Fruit fly (Drosophila melanogaster) whole organism, embryonic: Measurements from ENCODE around the gene schlank.

Experiments
- Awh ChIP-seq: fragments of 200-800 bp; sonication (Bioruptor generic); IDR thresholded peaks from 2 replicates; pipeline ENCODE4, ENCODE4 v1.3.6; 2022; ENCODE audit warnings: missing biosample characterization, missing genetic modification characterization
- C15 ChIP-seq: fragments of 200-800 bp; sonication (Bioruptor generic); IDR thresholded peaks from 3 replicates; pipeline ENCODE4 v1.3.6; 2022; ENCODE audit warnings: missing biosample characterization, missing genetic modification characterization
- CG10209 ChIP-seq: fragments of 200-800 bp; sonication (Bioruptor generic); optimal IDR thresholded peaks from 3 replicates; lab custom pipeline; 2017; ENCODE audit warnings: missing biosample characterization, mild to moderate bottlenecking, missing genetic modification characterization, missing genetic modification reagents
- CG12391 ChIP-seq: fragments of 200-800 bp; sonication (Bioruptor generic); optimal IDR thresholded peaks from 3 replicates; lab custom pipeline; 2018; ENCODE audit warnings: missing biosample characterization, mild to moderate bottlenecking, missing genetic modification characterization, moderate library complexity
- CG12744 ChIP-seq: fragments of 200-800 bp; sonication (Bioruptor generic); optimal IDR thresholded peaks from 2 replicates; lab custom pipeline; 2016; ENCODE audit warnings: missing biosample characterization, missing genetic modification characterization
- CG13624 ChIP-seq: fragments of 200-800 bp; sonication (Bioruptor generic); optimal IDR thresholded peaks from 2 replicates; lab custom pipeline; 2016; ENCODE audit warnings: missing biosample characterization, missing genetic modification characterization
- CG1602 ChIP-seq: fragments of 200-800 bp; sonication (Bioruptor generic); optimal IDR thresholded peaks from 3 replicates; lab custom pipeline; 2016; ENCODE audit warnings: missing biosample characterization, missing genetic modification characterization
- CG17361 ChIP-seq: fragments of 200-800 bp; sonication (Bioruptor generic); IDR thresholded peaks from 3 replicates; pipeline ENCODE4 v1.3.6; 2022; ENCODE audit warnings: missing biosample characterization, missing genetic modification characterization
- CG17612 ChIP-seq: fragments of 200-800 bp; sonication (Bioruptor generic); IDR thresholded peaks from 2 replicates; pipeline ENCODE4 v1.3.6; 2022; ENCODE audit warnings: missing biosample characterization, missing genetic modification characterization
- CG18619 ChIP-seq: fragments of 200-800 bp; sonication (Bioruptor generic); optimal IDR thresholded peaks from 3 replicates; lab custom pipeline; 2017; ENCODE audit warnings: missing biosample characterization, mild to moderate bottlenecking, missing genetic modification characterization
- CG30020 ChIP-seq: fragments of 200-800 bp; optimal IDR thresholded peaks from 2 replicates; lab custom pipeline; 2019; ENCODE audit warnings: missing biosample characterization, mild to moderate bottlenecking, missing genetic modification characterization, moderate library complexity
- CG31441 ChIP-seq: fragments of 200-800 bp; sonication (Bioruptor generic); IDR thresholded peaks from 2 replicates; pipeline ENCODE4 v1.3.6; 2022; ENCODE audit warnings: missing biosample characterization, missing genetic modification characterization
- CG34422 ChIP-seq: fragments of 200-800 bp; sonication (Bioruptor generic); IDR thresholded peaks from 3 replicates; pipeline ENCODE4 v1.3.6; 2022; ENCODE audit warnings: missing biosample characterization, missing genetic modification characterization
- CG4730 ChIP-seq: fragments of 200-800 bp; sonication (Bioruptor generic); IDR thresholded peaks from 2 replicates; pipeline ENCODE4 v1.3.6; 2022; ENCODE audit warnings: missing biosample characterization, missing genetic modification characterization
- CG6175 ChIP-seq: fragments of 200-800 bp; sonication (Bioruptor generic); IDR thresholded peaks from 3 replicates; pipeline ENCODE4 v1.3.6; 2022; ENCODE audit warnings: missing biosample characterization, missing genetic modification characterization
- CG6272 ChIP-seq: fragments of 200-800 bp; sonication (Bioruptor generic); IDR thresholded peaks from 2 replicates; pipeline ENCODE4 v1.3.6; 2022; ENCODE audit warnings: missing biosample characterization, missing genetic modification characterization
- CG9727 ChIP-seq: fragments of 200-800 bp; sonication (Bioruptor generic); optimal IDR thresholded peaks from 3 replicates; lab custom pipeline; 2017; ENCODE audit warnings: missing biosample characterization, mild to moderate bottlenecking, missing genetic modification characterization
- Deaf1 ChIP-seq: fragments of 200-800 bp; optimal IDR thresholded peaks from 3 replicates; lab custom pipeline; 2019; ENCODE audit warnings: missing biosample characterization, mild to moderate bottlenecking, missing genetic modification characterization, moderate library complexity
- Dref ChIP-seq: fragments of 200-800 bp; sonication (Bioruptor generic); IDR thresholded peaks from 2 replicates; pipeline ENCODE4 v1.3.6; 2022; ENCODE audit warnings: missing biosample characterization, missing genetic modification characterization
- Jarid2 ChIP-seq: fragments of 200-800 bp; sonication (Bioruptor generic); optimal IDR thresholded peaks from 3 replicates; lab custom pipeline; 2017; ENCODE audit warnings: mild to moderate bottlenecking, missing biosample characterization, missing genetic modification reagents, missing genetic modification characterization
- Med ChIP-seq: fragments of 200-800 bp; sonication (Bioruptor generic); peaks from one replicate; lab custom pipeline; 2016; ENCODE audit warnings: missing biosample characterization, missing genetic modification characterization, mild to moderate bottlenecking, inconsistent platforms, moderate library complexity
- Pdp1 ChIP-seq, 2 experiments: fragments of 200-800 bp; sonication (Bioruptor generic); optimal IDR thresholded peaks; 3 replicates each; lab custom pipeline; 2016; ENCODE audit warnings: missing biosample characterization in 2 of 2, missing genetic modification characterization in 2 of 2, mild to moderate bottlenecking in 1 of 2, moderate library complexity in 1 of 2
- Sry-δ ChIP-seq: fragments of 200-800 bp; sonication (Bioruptor generic); optimal IDR thresholded peaks from 2 replicates; lab custom pipeline; 2016; ENCODE audit warnings: missing biosample characterization, missing genetic modification characterization
- Trl ChIP-seq, 3 experiments: fragments of >200 bp in 2 of 3; fragments of 200-800 bp in 1 of 3; sonication (Bioruptor generic) in 1 of 3; optimal IDR thresholded peaks; 2 replicates in 1 of 3; 3 replicates in 2 of 3; lab custom pipeline; 2016 to 2017; ENCODE audit warnings: missing biosample characterization in 1 of 3, missing genetic modification characterization in 1 of 3
- Xrp1 ChIP-seq: fragments of 200-800 bp; sonication (Bioruptor generic); IDR thresholded peaks from 2 replicates; pipeline ENCODE4 v1.3.6; 2022; ENCODE audit warnings: missing biosample characterization, missing genetic modification characterization
- aop ChIP-seq: fragments of 200-800 bp; sonication (Bioruptor generic); IDR thresholded peaks from 2 replicates; pipeline ENCODE4 v1.3.6; 2022; ENCODE audit warnings: missing biosample characterization, missing genetic modification characterization
- cg ChIP-seq: fragments of 200-800 bp; sonication (Bioruptor generic); optimal IDR thresholded peaks from 3 replicates; lab custom pipeline; 2019; ENCODE audit warnings: missing biosample characterization, mild to moderate bottlenecking, missing genetic modification characterization, moderate library complexity
- chn ChIP-seq: fragments of 200-800 bp; sonication (Bioruptor generic); optimal IDR thresholded peaks from 2 replicates; lab custom pipeline; 2016; ENCODE audit warnings: missing biosample characterization, missing genetic modification characterization
- en ChIP-seq: fragments of 200-800 bp; sonication (Bioruptor generic); optimal IDR thresholded peaks from 2 replicates; lab custom pipeline; 2016; ENCODE audit warnings: missing biosample characterization, missing genetic modification characterization
- fd102C ChIP-seq: fragments of 200-800 bp; sonication (Bioruptor generic); optimal IDR thresholded peaks from 2 replicates; lab custom pipeline; 2018; ENCODE audit warnings: missing biosample characterization, mild to moderate bottlenecking, missing genetic modification characterization, moderate library complexity
- gro ChIP-seq: fragments of 200-800 bp; sonication (Bioruptor generic); optimal IDR thresholded peaks from 2 replicates; lab custom pipeline; 2016; ENCODE audit warnings: missing biosample characterization, missing genetic modification characterization
- gsb-n ChIP-seq: fragments of 200-800 bp; sonication (Bioruptor generic); optimal IDR thresholded peaks from 3 replicates; lab custom pipeline; 2018; ENCODE audit warnings: missing biosample characterization, mild to moderate bottlenecking, missing genetic modification characterization
- ham ChIP-seq: fragments of 200-800 bp; sonication (Bioruptor generic); IDR thresholded peaks from 2 replicates; pipeline ENCODE4 v1.3.6; 2022; ENCODE audit warnings: missing biosample characterization, missing genetic modification characterization
- inv ChIP-seq: fragments of 200-800 bp; sonication (Bioruptor generic); IDR thresholded peaks from 2 replicates; pipeline ENCODE4 v1.3.6; 2022; ENCODE audit warnings: missing biosample characterization, missing genetic modification characterization; ENCODE audit not compliant: partially characterized antibody
- lab ChIP-seq: fragments of 200-800 bp; sonication (Bioruptor generic); optimal IDR thresholded peaks from 3 replicates; lab custom pipeline; 2017; ENCODE audit warnings: missing biosample characterization, missing genetic modification characterization, mild to moderate bottlenecking, moderate library complexity, missing genetic modification reagents
- lbe ChIP-seq: fragments of 200-800 bp; sonication (Bioruptor generic); optimal IDR thresholded peaks from 2 replicates; lab custom pipeline; 2016; ENCODE audit warnings: missing biosample characterization, mild to moderate bottlenecking, missing genetic modification characterization
- nerfin-1 ChIP-seq: fragments of 200-800 bp; sonication (Bioruptor generic); optimal IDR thresholded peaks from 3 replicates; lab custom pipeline; 2019; ENCODE audit warnings: missing biosample characterization, mild to moderate bottlenecking, missing genetic modification characterization, moderate library complexity
- nom ChIP-seq: fragments of 200-800 bp; sonication (Bioruptor generic); optimal IDR thresholded peaks from 2 replicates; lab custom pipeline; 2017; ENCODE audit warnings: missing biosample characterization, missing genetic modification characterization, mild to moderate bottlenecking, moderate library complexity, missing genetic modification reagents
- pho ChIP-seq: fragments of 200-800 bp; sonication (Bioruptor generic); optimal IDR thresholded peaks from 2 replicates; lab custom pipeline; 2016; ENCODE audit warnings: missing biosample characterization, missing genetic modification characterization
- pros ChIP-seq: fragments of 200-800 bp; sonication (Bioruptor generic); optimal IDR thresholded peaks from 3 replicates; lab custom pipeline; 2019; ENCODE audit warnings: missing biosample characterization, mild to moderate bottlenecking, missing genetic modification characterization, moderate library complexity
- repo ChIP-seq: fragments of 200-800 bp; sonication (Bioruptor generic); optimal IDR thresholded peaks from 2 replicates; lab custom pipeline; 2016; ENCODE audit warnings: missing biosample characterization, missing genetic modification characterization
- salm ChIP-seq: fragments of 200-800 bp; sonication (Bioruptor generic); optimal IDR thresholded peaks from 2 replicates; lab custom pipeline; 2018; ENCODE audit warnings: missing biosample characterization, mild to moderate bottlenecking, missing genetic modification characterization
- sens ChIP-seq: fragments of 200-800 bp; sonication (Bioruptor generic); peaks from one replicate; lab custom pipeline; 2016; ENCODE audit warnings: missing biosample characterization, missing genetic modification characterization
- tll ChIP-seq, 2 experiments: fragments of 200-800 bp in 1 of 2; fragments of >200 bp in 1 of 2; sonication (Bioruptor generic) in 1 of 2; optimal IDR thresholded peaks; 2 replicates each; lab custom pipeline; 2017 to 2019; ENCODE audit warnings: missing biosample characterization in 2 of 2, missing genetic modification characterization in 2 of 2, mild to moderate bottlenecking in 1 of 2, moderate library complexity in 1 of 2
- vvl ChIP-seq: fragments of 200-800 bp; sonication (Bioruptor generic); IDR thresholded peaks from 2 replicates; pipeline ENCODE4 v1.3.6; 2022; ENCODE audit warnings: missing biosample characterization, missing genetic modification characterization
- zen ChIP-seq: fragments of 200-800 bp; sonication (Bioruptor generic); optimal IDR thresholded peaks from 3 replicates; lab custom pipeline; 2018; ENCODE audit warnings: missing biosample characterization, mild to moderate bottlenecking, missing genetic modification characterization, moderate library complexity

The schlank gene

DNA sequence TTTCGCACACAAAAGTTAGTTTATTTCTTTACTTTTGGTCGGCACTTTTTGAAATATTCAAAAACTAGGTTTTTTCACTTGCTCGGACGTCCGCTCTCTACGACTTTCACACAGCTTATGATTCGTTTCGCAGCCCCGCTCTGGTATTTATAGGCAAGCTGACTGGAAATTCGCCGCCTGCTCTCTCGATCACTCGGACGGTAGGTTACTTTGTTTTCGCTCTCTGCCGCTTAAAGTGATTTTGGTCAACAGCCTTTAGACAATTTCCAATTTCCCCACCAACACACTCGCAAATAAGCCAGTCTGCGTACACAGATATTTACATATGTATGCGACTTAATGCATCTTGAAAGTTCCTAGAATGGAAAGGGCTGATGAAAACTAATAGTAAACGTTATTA, 16.4 kb upstream of the schlank start, which contains the start of gene CG11700:
CG11700 (minus strand) TSS at position 106 of the 400 bp plus-strand sequence.
- TF ChIP-seq Deaf1 (tag; lab: Kevin White, UChicago) (peak; percentile 4), Dref (no peak), CG4730 (GFP tag; lab: Robert Waterston, UW) (no peak), nom (GFP tag; lab: Kevin White, UChicago) (peak; percentile 50), chn (no peak), CG12744 (GFP tag; lab: Kevin White, UChicago) (no peak), CG1602 (GFP tag; lab: Kevin White, UChicago) (no peak), repo (GFP tag; lab: Kevin White, UChicago) (no peak), vvl (GFP tag; lab: Robert Waterston, UW) (0 out of 2 replicates have a peak, but pooled peaks have one; percentile 13), gsb-n (tag; lab: Kevin White, UChicago) (peak; percentile 54), CG12391 (no peak), cg (GFP tag; lab: Kevin White, UChicago) (peak; percentile 55), Med (GFP tag; lab: Kevin White, UChicago) (peak; percentile 15), CG6272 (GFP tag; lab: Robert Waterston, UW) (no peak), Jarid2 (GFP tag; lab: Kevin White, UChicago) (peak; percentile 2), C15 (GFP tag; lab: Robert Waterston, UW) (no peak), Trl (optimal IDR thresholded peaks at IDR 0.05; lab: Kevin White, UChicago) (peak in 1 of 2 experiments; percentile 28), Trl (GFP tag; optimal IDR thresholded peaks at IDR 0.05; lab: Kevin White, UChicago) (no peak), CG17361 (GFP tag; lab: Robert Waterston, UW) (no peak), CG17612 (no peak), nerfin-1 (no peak), aop (GFP tag; lab: Robert Waterston, UW) (0 out of 2 replicates have a peak, but pooled peaks have one; percentile 16)

DNA sequence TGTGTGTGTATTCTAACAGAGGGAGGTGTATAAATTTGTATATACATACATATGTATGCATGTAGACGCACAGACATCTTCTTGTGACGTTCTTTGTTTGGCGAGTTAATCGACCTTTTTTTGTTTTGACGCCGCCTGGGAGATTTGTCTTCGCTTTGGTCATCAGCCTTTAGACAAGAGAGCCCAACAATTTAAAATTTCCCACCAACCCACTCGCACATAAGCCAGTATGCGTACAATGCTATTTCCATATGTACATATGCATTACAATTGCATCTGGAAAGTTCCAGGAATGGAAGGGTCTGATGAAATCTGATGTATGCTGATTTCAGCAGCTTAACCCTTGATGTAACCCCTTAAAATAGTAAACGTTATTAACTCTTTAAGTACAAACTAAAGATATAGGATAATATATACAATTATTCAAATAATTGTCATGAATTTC, 12.6 kb upstream of the schlank start, which contains the start of gene Ubi-p5E:
Ubi-p5E (minus strand) TSS at position 19 of the 445 bp plus-strand sequence.
- TF ChIP-seq CG31441 (GFP tag; lab: Robert Waterston, UW) (0 out of 2 replicates have a peak, but pooled peaks have one; percentile 0), Med (GFP tag; lab: Kevin White, UChicago) (peak; percentile 18), en (no peak), fd102C (no peak), CG13624 (GFP tag; lab: Kevin White, UChicago) (peak; percentile 16), lbe (GFP tag; lab: Kevin White, UChicago) (peak; percentile 51), CG6175 (GFP tag; lab: Robert Waterston, UW) (no peak), pros (GFP tag; lab: Kevin White, UChicago) (peak; percentile 33), CG30020 (tag; lab: Kevin White, UChicago) (peak; percentile 87), zen (tag; lab: Kevin White, UChicago) (peak; percentile 3)

DNA sequence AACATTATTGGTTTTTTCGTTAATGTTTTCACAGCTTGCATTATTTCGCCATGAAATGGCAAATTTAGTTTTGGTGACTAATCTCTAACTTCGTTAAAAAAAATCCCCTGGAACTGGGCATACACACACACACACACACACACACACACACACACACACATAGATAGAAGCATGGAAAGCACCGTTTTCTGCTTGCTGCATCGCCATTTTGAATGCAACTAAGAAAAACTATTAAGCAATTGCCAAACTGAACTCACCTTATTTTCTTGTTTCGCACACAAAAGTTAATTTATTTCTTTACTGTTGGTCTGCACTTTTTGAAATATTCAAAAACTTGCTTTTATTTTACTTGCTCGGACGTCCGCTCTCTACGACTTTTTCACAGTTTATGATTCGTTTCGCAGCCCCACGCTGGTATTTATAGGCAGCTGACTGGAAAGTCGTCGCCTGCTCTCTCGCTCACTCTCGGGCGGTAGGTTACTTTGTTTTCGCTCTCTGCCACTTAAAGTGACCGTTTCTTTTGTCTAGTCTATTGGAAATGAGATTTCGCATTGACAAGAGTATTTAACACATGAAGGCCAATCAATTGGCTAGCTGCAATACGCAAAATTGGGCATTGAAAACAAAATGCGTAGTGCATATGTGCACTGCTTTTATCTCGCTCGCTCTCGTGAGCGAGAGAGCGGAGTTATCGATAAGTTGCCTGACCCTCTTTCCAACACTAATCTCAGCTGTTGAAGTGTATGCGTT, 12.0 kb upstream of the schlank start:
- TF ChIP-seq tll (GFP tag; optimal IDR thresholded peaks at IDR 0.05; lab: Kevin White, UChicago) (peak in 1 of 2 experiments; percentile 9), Sry-δ (GFP tag; lab: Kevin White, UChicago) (peak; percentile 25), CG31441 (GFP tag; lab: Robert Waterston, UW) (peak; percentile 31; the same call in 1 of the 2 replicates), lab (GFP tag; lab: Kevin White, UChicago) (peak; percentile 45), ham (no peak), CG10209 (GFP tag; lab: Kevin White, UChicago) (peak; percentile 21), pho (GFP tag; lab: Kevin White, UChicago) (peak; percentile 30), CG9727 (peak; percentile 46), Pdp1 (GFP tag; optimal IDR thresholded peaks at IDR 0.05; lab: Kevin White, UChicago) (peak in 1 of 2 experiments; percentile 18), gro (peak; percentile 38), Xrp1 (GFP tag; lab: Robert Waterston, UW) (no peak), CG18619 (GFP tag; lab: Kevin White, UChicago) (peak; percentile 39), salm (tag; lab: Kevin White, UChicago) (no peak), Awh (GFP tag; lab: Robert Waterston, UW) (0 out of 2 replicates have a peak, but pooled peaks have one; percentile 10), sens (peak; percentile 87), CG34422 (peak; percentile 63; the same call in 2 of the 3 replicates), inv (GFP tag; lab: Robert Waterston, UW) (peak; percentile 18; the same call in 1 of the 2 replicates)
